Fruit fly (Drosophila melanogaster) whole organism, embryonic: Measurements from ENCODE around the gene CG4991.

ENCODE experiments used
- Antp ChIP-seq: fragments of 200-800 bp; sonication (Bioruptor generic); optimal IDR thresholded peaks from 3 replicates; lab custom pipeline; 2016; ENCODE audit warnings: missing biosample characterization, missing genetic modification characterization
- CG10543 ChIP-seq: fragments of 200-800 bp; sonication (Bioruptor generic); optimal IDR thresholded peaks from 3 replicates; lab custom pipeline; 2017; ENCODE audit warnings: missing biosample characterization, mild to moderate bottlenecking, missing genetic modification characterization, moderate library complexity
- CG12299 ChIP-seq: fragments of 200-800 bp; sonication (Bioruptor generic); optimal IDR thresholded peaks from 2 replicates; lab custom pipeline; 2018; ENCODE audit warnings: missing biosample characterization, mild to moderate bottlenecking, missing genetic modification characterization
- CG14710 ChIP-seq: fragments of 200-800 bp; sonication (Bioruptor generic); optimal IDR thresholded peaks from 3 replicates; lab custom pipeline; 2019; ENCODE audit warnings: missing biosample characterization, mild to moderate bottlenecking, missing genetic modification characterization, moderate library complexity
- CG15269 ChIP-seq: fragments of 200-800 bp; sonication (Bioruptor generic); optimal IDR thresholded peaks from 2 replicates; lab custom pipeline; 2018; ENCODE audit warnings: missing biosample characterization, mild to moderate bottlenecking, missing genetic modification characterization, moderate library complexity
- CG15601 ChIP-seq: fragments of 200-800 bp; sonication (Bioruptor generic); optimal IDR thresholded peaks from 3 replicates; lab custom pipeline; 2019; ENCODE audit warnings: missing biosample characterization, mild to moderate bottlenecking, missing genetic modification characterization, moderate library complexity
- CG16863 ChIP-seq: fragments of 200-800 bp; sonication (Bioruptor generic); optimal IDR thresholded peaks from 3 replicates; lab custom pipeline; 2016; ENCODE audit warnings: missing biosample characterization, missing genetic modification characterization
- CG18476 ChIP-seq: fragments of 200-800 bp; sonication (Bioruptor generic); optimal IDR thresholded peaks from 2 replicates; lab custom pipeline; 2016; ENCODE audit warnings: missing biosample characterization, mild to moderate bottlenecking, missing genetic modification characterization
- CG3407 ChIP-seq: fragments of 200-800 bp; sonication (Bioruptor generic); optimal IDR thresholded peaks from 2 replicates; lab custom pipeline; 2018; ENCODE audit warnings: missing biosample characterization, mild to moderate bottlenecking, missing genetic modification characterization
- CG6683 ChIP-seq: fragments of 200-800 bp; sonication (Bioruptor generic); optimal IDR thresholded peaks from 2 replicates; lab custom pipeline; 2017; ENCODE audit warnings: missing biosample characterization, mild to moderate bottlenecking, missing genetic modification characterization, missing genetic modification reagents
- CG6791 ChIP-seq: fragments of 200-800 bp; sonication (Bioruptor generic); IDR thresholded peaks from 3 replicates; pipeline ENCODE4 v1.3.6; 2022; ENCODE audit warnings: missing biosample characterization, missing genetic modification characterization; ENCODE audit not compliant: partially characterized antibody
- CG6854 ChIP-seq: fragments of 200-800 bp; sonication (Bioruptor generic); optimal IDR thresholded peaks from 3 replicates; lab custom pipeline; 2017; ENCODE audit warnings: missing biosample characterization, mild to moderate bottlenecking, missing genetic modification characterization
- CG9215 ChIP-seq: fragments of 200-800 bp; sonication (Bioruptor generic); IDR thresholded peaks from 2 replicates; pipeline ENCODE4 v1.3.6; 2022; ENCODE audit warnings: missing biosample characterization, missing genetic modification characterization
- CG9437 ChIP-seq: fragments of 200-800 bp; sonication (Bioruptor generic); optimal IDR thresholded peaks from 2 replicates; lab custom pipeline; 2018; ENCODE audit warnings: missing biosample characterization, mild to moderate bottlenecking, missing genetic modification characterization
- CoRest ChIP-seq: fragments of 200-800 bp; sonication (Bioruptor generic); optimal IDR thresholded peaks from 3 replicates; lab custom pipeline; 2018; ENCODE audit warnings: missing biosample characterization, mild to moderate bottlenecking, missing genetic modification characterization, moderate library complexity
- CrebB ChIP-seq: fragments of 200-800 bp; sonication (Bioruptor generic); optimal IDR thresholded peaks from 3 replicates; lab custom pipeline; 2018; ENCODE audit warnings: missing biosample characterization, mild to moderate bottlenecking, missing genetic modification characterization
- Dll ChIP-seq: fragments of 200-800 bp; sonication (Bioruptor generic); IDR thresholded peaks from 4 replicates; pipeline ENCODE4 v1.3.6; 2022; ENCODE audit warnings: missing biosample characterization, missing genetic modification characterization; ENCODE audit not compliant: partially characterized antibody
- Fer2 ChIP-seq: fragments of 200-800 bp; sonication (Bioruptor generic); optimal IDR thresholded peaks from 2 replicates; lab custom pipeline; 2018; ENCODE audit warnings: missing biosample characterization, mild to moderate bottlenecking, missing genetic modification characterization, moderate library complexity
- Fer3 ChIP-seq: fragments of 200-800 bp; sonication (Bioruptor generic); optimal IDR thresholded peaks from 2 replicates; lab custom pipeline; 2018; ENCODE audit warnings: missing biosample characterization, mild to moderate bottlenecking, missing genetic modification characterization, moderate library complexity
- Hand ChIP-seq: fragments of 200-800 bp; sonication (Bioruptor generic); optimal IDR thresholded peaks from 2 replicates; lab custom pipeline; 2017; ENCODE audit warnings: mild to moderate bottlenecking, missing biosample characterization, missing genetic modification reagents, missing genetic modification characterization
- Mad ChIP-seq: fragments of 200-800 bp; sonication (Bioruptor generic); optimal IDR thresholded peaks from 2 replicates; lab custom pipeline; 2016; ENCODE audit warnings: missing biosample characterization, missing genetic modification characterization
- Myb ChIP-seq: fragments of 200-800 bp; sonication (Bioruptor generic); optimal IDR thresholded peaks from 2 replicates; lab custom pipeline; 2016; ENCODE audit warnings: missing biosample characterization, missing genetic modification characterization
- NC2β ChIP-seq: fragments of 200-800 bp; sonication (Bioruptor generic); optimal IDR thresholded peaks from 2 replicates; lab custom pipeline; 2016; ENCODE audit warnings: missing biosample characterization, missing genetic modification characterization
- NFAT ChIP-seq: fragments of 200-800 bp; sonication (Bioruptor generic); IDR thresholded peaks from 2 replicates; pipeline ENCODE4 v1.3.6; 2022; ENCODE audit warnings: missing biosample characterization, missing genetic modification characterization
- NK7.1 ChIP-seq: fragments of 200-800 bp; sonication (Bioruptor generic); optimal IDR thresholded peaks from 3 replicates; lab custom pipeline; 2016; ENCODE audit warnings: missing biosample characterization, missing genetic modification characterization
- Nf-YA ChIP-seq: fragments of 200-800 bp; sonication (Bioruptor generic); IDR thresholded peaks from 2 replicates; pipeline ENCODE4 v1.3.6; 2022; ENCODE audit warnings: missing biosample characterization, missing genetic modification characterization
- NfI ChIP-seq: fragments of 200-800 bp; sonication (Bioruptor generic); optimal IDR thresholded peaks from 3 replicates; lab custom pipeline; 2018; ENCODE audit warnings: missing biosample characterization, mild to moderate bottlenecking, missing genetic modification characterization, moderate library complexity
- Sin3A ChIP-seq: fragments of >200 bp; optimal IDR thresholded peaks from 2 replicates; lab custom pipeline; 2018
- ab ChIP-seq: fragments of 200-800 bp; sonication (Bioruptor generic); optimal IDR thresholded peaks from 2 replicates; lab custom pipeline; 2016; ENCODE audit warnings: missing biosample characterization, missing genetic modification characterization
- abd-A ChIP-seq: fragments of 200-800 bp; sonication (Bioruptor generic); optimal IDR thresholded peaks from 3 replicates; lab custom pipeline; 2019; ENCODE audit warnings: missing biosample characterization, mild to moderate bottlenecking, missing genetic modification characterization, moderate library complexity
- bsh ChIP-seq, 2 experiments: fragments of 200-800 bp; sonication (Bioruptor generic); optimal IDR thresholded peaks; 2 replicates each; lab custom pipeline; 2017 to 2018; ENCODE audit warnings: mild to moderate bottlenecking in 2 of 2, missing biosample characterization in 2 of 2, missing genetic modification characterization in 2 of 2, moderate library complexity in 1 of 2
- caup ChIP-seq: fragments of 200-800 bp; sonication (Bioruptor generic); optimal IDR thresholded peaks from 3 replicates; lab custom pipeline; 2017; ENCODE audit warnings: missing biosample characterization, mild to moderate bottlenecking, missing genetic modification characterization, moderate library complexity; ENCODE audit not compliant: severe bottlenecking
- ci ChIP-seq: fragments of 200-800 bp; sonication (Bioruptor generic); IDR thresholded peaks from 3 replicates; pipeline ENCODE4 v1.3.6; 2022; ENCODE audit warnings: missing biosample characterization, missing genetic modification characterization
- crc ChIP-seq: fragments of 200-800 bp; sonication (Bioruptor generic); optimal IDR thresholded peaks from 2 replicates; lab custom pipeline; 2016; ENCODE audit warnings: missing biosample characterization, missing genetic modification characterization
- crp ChIP-seq, 2 experiments: fragments of 200-800 bp; sonication (Bioruptor generic); optimal IDR thresholded peaks; 2 replicates in 1 of 2; 3 replicates in 1 of 2; lab custom pipeline; 2017; ENCODE audit warnings: missing biosample characterization in 2 of 2, missing genetic modification characterization in 2 of 2, mild to moderate bottlenecking in 1 of 2, moderate library complexity in 1 of 2
- exex ChIP-seq: fragments of 200-800 bp; sonication (Bioruptor generic); optimal IDR thresholded peaks from 4 replicates; lab custom pipeline; 2018; ENCODE audit warnings: missing biosample characterization, mild to moderate bottlenecking, missing genetic modification characterization, moderate library complexity
- gcm2 ChIP-seq: fragments of 200-800 bp; sonication (Bioruptor generic); optimal IDR thresholded peaks from 2 replicates; lab custom pipeline; 2016; ENCODE audit warnings: missing biosample characterization, missing genetic modification characterization
- hbn ChIP-seq: fragments of 200-800 bp; sonication (Bioruptor generic); IDR thresholded peaks from 2 replicates; pipeline ENCODE4 v1.3.6; 2022; ENCODE audit warnings: missing biosample characterization, missing genetic modification characterization; ENCODE audit not compliant: partially characterized antibody
- jing ChIP-seq: fragments of 200-800 bp; sonication (Bioruptor generic); optimal IDR thresholded peaks from 2 replicates; lab custom pipeline; 2018; ENCODE audit warnings: missing biosample characterization, mild to moderate bottlenecking, missing genetic modification characterization
- lbe ChIP-seq: fragments of 200-800 bp; sonication (Bioruptor generic); optimal IDR thresholded peaks from 2 replicates; lab custom pipeline; 2016; ENCODE audit warnings: missing biosample characterization, mild to moderate bottlenecking, missing genetic modification characterization
- nau ChIP-seq: fragments of 200-800 bp; sonication (Bioruptor generic); optimal IDR thresholded peaks from 3 replicates; lab custom pipeline; 2017; ENCODE audit warnings: missing biosample characterization, mild to moderate bottlenecking, missing genetic modification characterization, missing genetic modification reagents
- onecut ChIP-seq: fragments of 200-800 bp; sonication (Bioruptor generic); IDR thresholded peaks from 2 replicates; pipeline ENCODE4 v1.3.6; 2022; ENCODE audit warnings: missing biosample characterization, missing genetic modification characterization
- p53 ChIP-seq: fragments of 200-800 bp; sonication (Bioruptor generic); optimal IDR thresholded peaks from 2 replicates; lab custom pipeline; 2016; ENCODE audit warnings: missing biosample characterization, missing genetic modification characterization
- row ChIP-seq: fragments of 200-800 bp; sonication (Bioruptor generic); IDR thresholded peaks from 3 replicates; pipeline ENCODE4 v1.3.6; 2022; ENCODE audit warnings: missing biosample characterization, missing genetic modification characterization
- salm ChIP-seq: fragments of 200-800 bp; sonication (Bioruptor generic); optimal IDR thresholded peaks from 2 replicates; lab custom pipeline; 2018; ENCODE audit warnings: missing biosample characterization, mild to moderate bottlenecking, missing genetic modification characterization
- sens ChIP-seq: fragments of 200-800 bp; sonication (Bioruptor generic); peaks from one replicate; lab custom pipeline; 2016; ENCODE audit warnings: missing biosample characterization, missing genetic modification characterization
- tx ChIP-seq: fragments of 200-800 bp; sonication (Bioruptor generic); optimal IDR thresholded peaks from 2 replicates; lab custom pipeline; 2016; ENCODE audit warnings: missing biosample characterization, missing genetic modification characterization
- unc-4 ChIP-seq: fragments of 200-800 bp; sonication (Bioruptor generic); IDR thresholded peaks from 2 replicates; pipeline ENCODE4 v1.3.6; 2022; ENCODE audit warnings: missing biosample characterization, missing genetic modification characterization; ENCODE audit not compliant: partially characterized antibody
- usp ChIP-seq: fragments of >200 bp; optimal IDR thresholded peaks from 2 replicates; lab custom pipeline; 2017; ENCODE audit warnings: missing biosample characterization, missing genetic modification characterization

Gene CG4991

DNA sequence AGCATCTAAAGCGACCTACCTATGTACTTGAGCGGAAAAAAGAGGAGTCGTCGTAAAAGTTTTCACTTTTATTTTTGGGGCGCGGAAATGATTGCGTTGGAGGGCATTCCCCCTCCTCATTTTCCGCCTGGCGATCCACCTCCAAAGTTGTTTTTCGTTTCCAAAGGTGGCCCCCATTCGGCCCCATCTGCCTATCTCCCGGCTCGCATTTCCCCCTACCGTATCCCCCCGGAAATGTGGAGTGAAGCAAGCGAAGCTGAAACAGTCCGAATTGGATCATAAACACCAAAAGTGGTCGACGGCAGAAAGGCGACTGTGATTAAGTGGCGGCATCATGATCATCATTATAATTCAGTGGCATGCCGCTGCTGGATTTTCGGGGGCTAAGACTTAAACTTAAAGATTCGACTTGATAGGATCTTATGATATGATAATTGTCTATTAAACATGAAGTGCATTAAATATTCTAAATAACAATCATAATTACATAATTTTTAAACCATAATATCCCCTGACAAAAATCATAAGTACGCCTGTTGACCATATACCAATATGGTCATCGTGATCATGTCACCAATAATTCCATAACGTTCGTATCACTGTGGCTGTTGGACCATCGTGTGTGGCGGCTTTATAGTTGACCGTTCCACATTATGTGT, 32.0 kb downstream of the CG4991 start (continued):
- TF ChIP-seq CoRest (peak; percentile 74), sens (GFP tag; lab: Kevin White, UChicago) (peak; percentile 92), CG9437 (GFP tag; lab: Kevin White, UChicago) (peak; percentile 47), tx (peak; percentile 23), nau (GFP tag; lab: Kevin White, UChicago) (peak; percentile 62), NFAT (GFP tag; lab: Robert Waterston, UW) (peak; percentile 46; the same call in 1 of the 2 replicates), exex (no peak), Nf-YA (GFP tag; lab: Robert Waterston, UW) (peak; percentile 52), NfI (peak; percentile 61), bsh (GFP tag; optimal IDR thresholded peaks at IDR 0.05; lab: Kevin White, UChicago) (peak in 1 of 2 experiments; percentile 75), lbe (GFP tag; lab: Kevin White, UChicago) (no peak), salm (tag; lab: Kevin White, UChicago) (peak; percentile 45), usp (GFP tag; lab: Kevin White, UChicago) (no peak), CrebB (peak; percentile 60), p53 (GFP tag; lab: Kevin White, UChicago) (no peak), jing (GFP tag; lab: Kevin White, UChicago) (peak; percentile 48), hbn (GFP tag; lab: Robert Waterston, UW) (no peak), CG15601 (tag; lab: Kevin White, UChicago) (peak; percentile 43), CG6854 (GFP tag; lab: Kevin White, UChicago) (peak; percentile 61), ab (GFP tag; lab: Kevin White, UChicago) (no peak), CG6683 (GFP tag; lab: Kevin White, UChicago) (peak; percentile 53), crp (GFP tag; optimal IDR thresholded peaks at IDR 0.05; lab: Kevin White, UChicago) (no peak), CG10543 (GFP tag; lab: Kevin White, UChicago) (peak; percentile 43), crc (GFP tag; lab: Kevin White, UChicago) (peak; percentile 22), NK7.1 (no peak), Fer3 (tag; lab: Kevin White, UChicago) (peak; percentile 79), ci (GFP tag; lab: Robert Waterston, UW) (peak; percentile 85), Antp (peak; percentile 37), Myb (peak; percentile 5), Fer2 (peak; percentile 34), CG14710 (tag; lab: Kevin White, UChicago) (peak; percentile 36), NC2β (GFP tag; lab: Kevin White, UChicago) (no peak), CG12299 (peak; percentile 58), Dll (no peak), CG3407 (GFP tag; lab: Kevin White, UChicago) (no peak), Sin3A (lab: Kevin White, UChicago) (no peak), Mad (GFP tag; lab: Kevin White, UChicago) (peak; percentile 56), Hand (GFP tag; lab: Kevin White, UChicago) (peak; percentile 35), gcm2 (GFP tag; lab: Kevin White, UChicago) (peak; percentile 21), CG15269 (tag; lab: Kevin White, UChicago) (peak; percentile 86), CG6791 (no peak), unc-4 (GFP tag; lab: Robert Waterston, UW) (no peak), caup (GFP tag; lab: Kevin White, UChicago) (peak; percentile 70), CG18476 (GFP tag; lab: Kevin White, UChicago) (peak; percentile 22), CG9215 (peak; percentile 33; the same call in 1 of the 2 replicates), CG16863 (peak; percentile 36), row (GFP tag; lab: Robert Waterston, UW) (peak; percentile 83), onecut (GFP tag; lab: Robert Waterston, UW) (peak; percentile 58), abd-A (tag; lab: Kevin White, UChicago) (no peak)
